Worm (Caenorhabditis elegans): ENCODE data around the gene W06G6.20.

ce11 chrV:16666647-16667046 is 18.5 kb upstream of the W06G6.20 start, which contains the start of gene F14F8.14:
- no peak for TF ChIP-seq nhr-12 (tag; optimal IDR thresholded peaks at IDR 0.05)
- no peak for TF ChIP-seq sptf-1 (tag; optimal IDR thresholded peaks at IDR 0.05)
- no peak for TF ChIP-seq mls-2 (tag; optimal IDR thresholded peaks at IDR 0.05)
- TF ChIP-seq ztf-11 (tag; optimal IDR thresholded peaks at IDR 0.05): no peak
- TF ChIP-seq unc-39 (tag; optimal IDR thresholded peaks at IDR 0.05): no peak
- no peak for TF ChIP-seq nhr-237 (tag; optimal IDR thresholded peaks at IDR 0.05)
- no peak for TF ChIP-seq zip-8 (tag; optimal IDR thresholded peaks at IDR 0.05)
